Worm (Caenorhabditis elegans) whole organism, late embryonic: Measurements from ENCODE around the gene ints-9.

Source experiments
- F13H6.1 ChIP-seq: sonication (generic microtip); optimal IDR thresholded peaks from 2 replicates; lab custom pipeline; 2016; ENCODE audit warnings: missing genetic modification characterization, missing compliant biosample characterization
- K02D7.2 ChIP-seq: sonication (generic microtip); optimal IDR thresholded peaks from 2 replicates; lab custom pipeline; 2017; ENCODE audit warnings: mild to moderate bottlenecking, missing genetic modification characterization, missing compliant biosample characterization
- T23F11.4 ChIP-seq: fragments of 200-800 bp; sonication (Bioruptor generic); optimal IDR thresholded peaks from 2 replicates; lab custom pipeline; 2018; ENCODE audit warnings: mild to moderate bottlenecking, missing genetic modification characterization, missing compliant biosample characterization
- ama-1 ChIP-seq: fragments of 150-350 bp; optimal IDR thresholded peaks from 2 replicates; lab custom pipeline; 2014
- ceh-14 ChIP-seq: sonication (generic microtip); optimal IDR thresholded peaks from 2 replicates; lab custom pipeline; 2016; ENCODE audit warnings: missing genotype, missing genetic modification characterization, missing compliant biosample characterization
- ceh-19 ChIP-seq: fragments of 200-800 bp; sonication (Bioruptor generic); optimal IDR thresholded peaks from 2 replicates; lab custom pipeline; 2018; ENCODE audit warnings: mild to moderate bottlenecking, missing genetic modification characterization, missing compliant biosample characterization
- ceh-22 ChIP-seq: sonication (generic microtip); optimal IDR thresholded peaks from 2 replicates; lab custom pipeline; 2017; ENCODE audit warnings: missing biosample characterization, missing genetic modification characterization
- ceh-34 ChIP-seq: sonication (generic microtip); optimal IDR thresholded peaks from 2 replicates; lab custom pipeline; 2016; ENCODE audit warnings: mild to moderate bottlenecking, missing genetic modification characterization, missing compliant biosample characterization
- ceh-45 ChIP-seq: fragments of 200-800 bp; sonication (Bioruptor generic); IDR thresholded peaks from 2 replicates; pipeline ENCODE4 v1.3.6; 2022; ENCODE audit warnings: missing genetic modification reagents, missing genetic modification characterization, missing compliant biosample characterization
- ceh-6 ChIP-seq: fragments of 200-800 bp; sonication (Bioruptor generic); optimal IDR thresholded peaks from 2 replicates; lab custom pipeline; 2018; ENCODE audit warnings: mild to moderate bottlenecking, missing genetic modification characterization, missing compliant biosample characterization
- ceh-9 ChIP-seq: sonication (generic microtip); optimal IDR thresholded peaks from 2 replicates; lab custom pipeline; 2016; ENCODE audit warnings: mild to moderate bottlenecking, missing genetic modification characterization, inconsistent platforms, missing compliant biosample characterization
- che-1 ChIP-seq: sonication (generic microtip); optimal IDR thresholded peaks from 2 replicates; lab custom pipeline; 2016; ENCODE audit warnings: mild to moderate bottlenecking, missing genetic modification characterization, missing compliant biosample characterization
- dmd-4 ChIP-seq: sonication (generic microtip); optimal IDR thresholded peaks from 2 replicates; lab custom pipeline; 2016; ENCODE audit warnings: borderline replicate concordance, missing genetic modification characterization, missing compliant biosample characterization
- dve-1 ChIP-seq: sonication (generic microtip); optimal IDR thresholded peaks from 2 replicates; lab custom pipeline; 2017; ENCODE audit warnings: antibody characterized with exemption, mild to moderate bottlenecking, missing genetic modification characterization, missing compliant biosample characterization
- elt-2 ChIP-seq: sonication (generic microtip); optimal IDR thresholded peaks from 2 replicates; lab custom pipeline; 2016; ENCODE audit warnings: missing genetic modification reagents, missing genetic modification characterization, missing compliant biosample characterization
- eyg-1 ChIP-seq: sonication (generic microtip); optimal IDR thresholded peaks from 2 replicates; lab custom pipeline; 2016; ENCODE audit warnings: missing genotype, missing genetic modification characterization, missing compliant biosample characterization
- fax-1 ChIP-seq: sonication (generic microtip); optimal IDR thresholded peaks from 2 replicates; lab custom pipeline; 2016; ENCODE audit warnings: missing genotype, missing genetic modification characterization, missing compliant biosample characterization
- fkh-6 ChIP-seq: sonication (generic microtip); optimal IDR thresholded peaks from 2 replicates; lab custom pipeline; 2016; ENCODE audit warnings: missing genetic modification characterization, missing compliant biosample characterization
- gmeb-2 ChIP-seq: sonication (generic microtip); optimal IDR thresholded peaks from 2 replicates; lab custom pipeline; 2016; ENCODE audit warnings: missing genetic modification characterization, inconsistent platforms, missing compliant biosample characterization
- hlh-13 ChIP-seq: fragments of 200-800 bp; sonication (Bioruptor generic); optimal IDR thresholded peaks from 2 replicates; lab custom pipeline; 2018; ENCODE audit warnings: mild to moderate bottlenecking, missing genetic modification characterization, missing compliant biosample characterization
- hlh-30 ChIP-seq: sonication (generic microtip); optimal IDR thresholded peaks from 2 replicates; lab custom pipeline; 2017; ENCODE audit warnings: antibody characterized with exemption, missing genetic modification characterization, missing compliant biosample characterization; ENCODE audit not compliant: insufficient read depth
- hlh-6 ChIP-seq: sonication (generic microtip); optimal IDR thresholded peaks from 2 replicates; lab custom pipeline; 2016; ENCODE audit warnings: missing genotype, missing genetic modification characterization, missing compliant biosample characterization
- hlh-8 ChIP-seq: sonication (generic microtip); optimal IDR thresholded peaks from 2 replicates; lab custom pipeline; 2016; ENCODE audit warnings: missing genotype, missing genetic modification characterization, missing compliant biosample characterization
- madf-2 ChIP-seq: sonication (generic microtip); optimal IDR thresholded peaks from 2 replicates; lab custom pipeline; 2017; ENCODE audit warnings: missing genetic modification characterization, missing compliant biosample characterization
- nhr-11 ChIP-seq: fragments of 150-350 bp; optimal IDR thresholded peaks from 2 replicates; lab custom pipeline; 2014; ENCODE audit warnings: missing biosample characterization, missing genetic modification characterization
- odd-2 ChIP-seq: sonication (generic microtip); optimal IDR thresholded peaks from 2 replicates; lab custom pipeline; 2017; ENCODE audit warnings: antibody characterized with exemption, mild to moderate bottlenecking, missing genetic modification characterization, missing compliant biosample characterization
- pat-9 ChIP-seq: fragments of 200-800 bp; sonication (Bioruptor generic); optimal IDR thresholded peaks from 2 replicates; lab custom pipeline; 2018; ENCODE audit warnings: mild to moderate bottlenecking, missing genetic modification characterization, moderate library complexity, missing compliant biosample characterization
- pax-1 ChIP-seq: fragments of 150-350 bp; optimal IDR thresholded peaks from 2 replicates; lab custom pipeline; 2014; ENCODE audit warnings: missing biosample characterization, missing genetic modification characterization
- pha-4 ChIP-seq: fragments of 150-350 bp; optimal IDR thresholded peaks from 2 replicates; lab custom pipeline; 2018; ENCODE audit warnings: missing biosample characterization, missing genetic modification reagents, missing genetic modification characterization
- ref-2 ChIP-seq: sonication (generic microtip); optimal IDR thresholded peaks from 2 replicates; lab custom pipeline; 2016; ENCODE audit warnings: missing genetic modification characterization, missing compliant biosample characterization
- rnt-1 ChIP-seq: sonication (generic microtip); optimal IDR thresholded peaks from 2 replicates; lab custom pipeline; 2016; ENCODE audit warnings: missing genetic modification characterization, missing compliant biosample characterization
- sdc-2 ChIP-seq: sonication (generic microtip); optimal IDR thresholded peaks from 2 replicates; lab custom pipeline; 2016; ENCODE audit warnings: missing genotype, missing genetic modification characterization, missing compliant biosample characterization
- sox-2 ChIP-seq: fragments of 200-800 bp; sonication (Bioruptor generic); IDR thresholded peaks from 2 replicates; pipeline ENCODE4 v1.3.6; 2022; ENCODE audit warnings: missing genetic modification reagents, missing genetic modification characterization, missing compliant biosample characterization
- syd-9 ChIP-seq: sonication (generic microtip); optimal IDR thresholded peaks from 2 replicates; lab custom pipeline; 2016; ENCODE audit warnings: mild to moderate bottlenecking, missing genetic modification characterization, moderate library complexity, missing compliant biosample characterization
- tbx-2 ChIP-seq: sonication (generic microtip); optimal IDR thresholded peaks from 2 replicates; lab custom pipeline; 2016; ENCODE audit warnings: missing genetic modification characterization, missing compliant biosample characterization
- ttx-3 ChIP-seq: sonication (generic microtip); optimal IDR thresholded peaks from 2 replicates; lab custom pipeline; 2016; ENCODE audit warnings: missing genetic modification reagents, missing genetic modification characterization, missing compliant biosample characterization
- unc-42 ChIP-seq: sonication (generic microtip); optimal IDR thresholded peaks from 2 replicates; lab custom pipeline; 2016; ENCODE audit warnings: missing genotype, missing genetic modification characterization, missing compliant biosample characterization
- unc-55 ChIP-seq: sonication (generic microtip); optimal IDR thresholded peaks from 2 replicates; lab custom pipeline; 2017; ENCODE audit warnings: missing biosample characterization, missing genetic modification reagents, missing genetic modification characterization
- zip-5 ChIP-seq: sonication (generic microtip); optimal IDR thresholded peaks from 2 replicates; lab custom pipeline; 2016; ENCODE audit warnings: missing genetic modification characterization, missing compliant biosample characterization

The ints-9 gene

ce11 chrV:7624652-7625051, 49.0 kb downstream of the ints-9 start, which contains the start of gene grsp-4:
Gene grsp-4, plus strand, starts transcription at chrV:7624952.
- TF ChIP-seq ceh-14 (tag; lab: Kevin White, UChicago) (no peak), pha-4 (tag; lab: Kevin White, UChicago) (no peak), madf-2 (tag; lab: Kevin White, UChicago) (no peak), pat-9 (tag; lab: Kevin White, UChicago) (no peak), syd-9 (tag; lab: Kevin White, UChicago) (no peak), unc-55 (no peak), gmeb-2 (no peak), sdc-2 (tag; lab: Kevin White, UChicago) (no peak), ceh-6 (no peak), fkh-6 (no peak), zip-5 (tag; lab: Kevin White, UChicago) (no peak), dmd-4 (tag; lab: Kevin White, UChicago) (no peak)

- TF ChIP-seq syd-9 (tag; lab: Kevin White, UChicago) = no peak
- TF ChIP-seq T23F11.4 (GFP tag; lab: Kevin White, UChicago) = no peak
- TF ChIP-seq K02D7.2 (tag; lab: Kevin White, UChicago) = no peak
- no peak for TF ChIP-seq sox-2 (GFP tag; lab: Robert Waterston, UW)
- TF ChIP-seq ttx-3 (tag; lab: Kevin White, UChicago) = no peak
- TF ChIP-seq unc-42 (tag; lab: Kevin White, UChicago) = no peak
- no peak for TF ChIP-seq odd-2
- TF ChIP-seq ceh-34 (tag; lab: Kevin White, UChicago) = no peak
- TF ChIP-seq ceh-19 (GFP tag; lab: Kevin White, UChicago) = no peak
- TF ChIP-seq hlh-30 (tag; lab: Kevin White, UChicago) = no peak
- no peak for TF ChIP-seq ceh-45 (GFP tag; lab: Robert Waterston, UW)
- TF ChIP-seq ref-2 (tag; lab: Kevin White, UChicago) = no peak
Measured at ce11 chrV:7626550-7626949, 50.9 kb downstream of the ints-9 start, which contains the start of gene F07C4.6. Gene F07C4.6, plus strand, starts transcription at chrV:7626850.

DNA sequence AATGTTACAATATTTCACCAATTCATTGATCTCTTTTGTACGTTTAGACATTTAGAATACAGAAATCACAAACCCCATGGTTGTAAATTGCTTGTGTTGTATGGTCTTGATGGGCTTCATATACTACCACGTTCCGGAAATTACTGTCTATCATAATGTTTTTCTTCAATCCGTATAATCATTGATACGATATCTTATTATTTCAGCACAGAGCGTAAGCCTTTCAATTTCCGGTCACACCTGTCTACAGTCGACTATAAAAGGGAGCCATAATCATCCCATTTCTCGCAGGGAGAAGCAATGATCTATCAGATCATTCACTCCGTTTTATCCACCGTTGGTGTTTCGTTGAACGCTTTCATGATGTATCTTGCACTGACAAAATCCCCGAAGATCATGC, 53.9 kb downstream of the ints-9 start, which contains the start of gene srd-30:
Gene srd-30, plus strand, starts transcription at position 301 of the 400 bp plus-strand sequence.
- TF ChIP-seq che-1 (no peak), rnt-1 (tag; lab: Kevin White, UChicago) (no peak), elt-2 (tag; lab: Kevin White, UChicago) (no peak), tbx-2 (tag; lab: Kevin White, UChicago) (no peak), fax-1 (no peak), zip-5 (tag; lab: Kevin White, UChicago) (no peak), ama-1 (lab: Kevin White, UChicago) (no peak), hlh-8 (tag; lab: Kevin White, UChicago) (no peak), hlh-13 (GFP tag; lab: Kevin White, UChicago) (no peak), hlh-6 (tag; lab: Kevin White, UChicago) (no peak), ceh-22 (tag; lab: Kevin White, UChicago) (no peak), pax-1 (tag; lab: Kevin White, UChicago) (no peak), dve-1 (tag; lab: Kevin White, UChicago) (no peak), ceh-9 (tag; lab: Kevin White, UChicago) (no peak), sox-2 (GFP tag; lab: Robert Waterston, UW) (no peak), eyg-1 (tag; lab: Kevin White, UChicago) (no peak), F13H6.1 (tag; lab: Kevin White, UChicago) (no peak), nhr-11 (tag; lab: Kevin White, UChicago) (no peak)
